Worm (Caenorhabditis elegans): ENCODE measurements around the gene str-247.

DNA sequence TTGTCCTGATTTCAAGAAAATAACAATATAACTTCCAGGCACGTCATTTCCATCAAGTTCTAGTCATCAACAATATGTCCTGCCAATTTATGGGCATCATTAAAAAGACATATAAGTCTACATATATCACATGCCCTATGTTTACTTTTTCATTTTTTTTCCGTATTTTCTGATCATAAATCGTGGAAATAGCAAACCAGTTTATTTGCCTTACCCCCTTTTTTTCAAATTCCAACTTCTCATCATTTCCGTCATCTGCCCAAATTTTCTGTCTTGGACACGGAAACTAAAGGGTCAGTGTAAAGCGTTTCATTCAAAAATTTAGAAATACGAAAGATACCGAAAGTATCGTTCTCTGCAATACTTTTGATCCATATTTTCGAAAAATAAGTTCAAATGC lies 38.5 kb downstream of the str-247 start:
- TF ChIP-seq ztf-4 (tag; optimal IDR thresholded peaks at IDR 0.05) (no peak), lin-13 (GFP tag; optimal IDR thresholded peaks at IDR 0.05) (no peak)

All from whole organism, L2 larva.